Worm (Caenorhabditis elegans): ENCODE data around the gene hum-8.

hum-8 gene

ce11 chrIV:387283-388048 is 52.9 kb downstream of the hum-8 start (continued):
- no peak for TF ChIP-seq nhr-6 (tag; optimal IDR thresholded peaks at IDR 0.05)
- no peak for TF ChIP-seq ceh-32 (tag; optimal IDR thresholded peaks at IDR 0.05; ENCODE audit: poor library complexity)
- TF ChIP-seq ces-1 (GFP tag; optimal IDR thresholded peaks at IDR 0.05) = no peak
- TF ChIP-seq pha-4 (GFP tag; IDR thresholded peaks at IDR 0.05) = peak; percentile 32; the same call in 1 of the 2 replicates
- TF ChIP-seq pha-4 (tag; optimal IDR thresholded peaks at IDR 0.05) = no peak
- no peak for TF ChIP-seq ceh-62 (tag; optimal IDR thresholded peaks at IDR 0.05)
- TF ChIP-seq ZK337.2 (GFP tag; IDR thresholded peaks at IDR 0.05) = no peak
- no peak for TF ChIP-seq lin-29 (GFP tag; IDR thresholded peaks at IDR 0.05)
- no peak for TF ChIP-seq nhr-28 (tag; optimal IDR thresholded peaks at IDR 0.05)
- TF ChIP-seq lin-38 (GFP tag; IDR thresholded peaks at IDR 0.05) = peak; percentile 49

ce11 chrIV:386576-386975 is 53.8 kb downstream of the hum-8 start, which contains the start of gene T07A9.14:
T07A9.14 (plus strand) TSS chrIV:386699.
- TF ChIP-seq ctbp-1 (GFP tag; IDR thresholded peaks at IDR 0.05) (peak; percentile 41), ceh-28 (tag; optimal IDR thresholded peaks at IDR 0.05) (no peak), F44E2.7 (GFP tag; IDR thresholded peaks at IDR 0.05) (no peak), pqm-1 (tag; optimal IDR thresholded peaks at IDR 0.05) (no peak), aha-1 (tag) (peak; percentile 98), ztf-11 (tag; optimal IDR thresholded peaks at IDR 0.05) (no peak), daf-16 (GFP tag; optimal IDR thresholded peaks at IDR 0.05) (no peak), daf-16 (tag; optimal IDR thresholded peaks at IDR 0.05) (no peak), mep-1 (tag; optimal IDR thresholded peaks at IDR 0.05) (no peak), T20F7.1 (GFP tag; optimal IDR thresholded peaks at IDR 0.05) (no peak), dve-1 (tag; optimal IDR thresholded peaks at IDR 0.05; ENCODE audit: insufficient read depth) (no peak), lim-7 (GFP tag; IDR thresholded peaks at IDR 0.05) (0 out of 2 replicates have a peak, but pooled peaks have one; percentile 4), daf-12 (tag; optimal IDR thresholded peaks at IDR 0.05) (no peak), nhr-6 (tag; optimal IDR thresholded peaks at IDR 0.05) (no peak), lin-29 (GFP tag; IDR thresholded peaks at IDR 0.05) (no peak), hlh-11 (tag; optimal IDR thresholded peaks at IDR 0.05) (no peak), Y48G9A.11 (GFP tag; IDR thresholded peaks at IDR 0.05) (peak; percentile 66; the same call in 1 of the 2 replicates), duxl-1 (tag; optimal IDR thresholded peaks at IDR 0.05; ENCODE audit: poor library complexity) (no peak), lin-38 (GFP tag; IDR thresholded peaks at IDR 0.05) (peak; percentile 47; the same call in 1 of the 2 replicates), lin-39 (tag; optimal IDR thresholded peaks at IDR 0.05) (no peak), madf-5 (GFP tag; IDR thresholded peaks at IDR 0.05) (no peak), unc-62 (GFP tag; optimal IDR thresholded peaks at IDR 0.05 in 1 of 2) (no peak), unc-62 (tag; optimal IDR thresholded peaks at IDR 0.05) (no peak), hmg-1.1 (GFP tag; IDR thresholded peaks at IDR 0.05) (no peak), lsy-2 (tag; optimal IDR thresholded peaks at IDR 0.05) (no peak), Y105C5A.15 (GFP tag; IDR thresholded peaks at IDR 0.05) (no peak), nhr-41 (GFP tag; IDR thresholded peaks at IDR 0.05) (no peak), mxl-3 (GFP tag; optimal IDR thresholded peaks at IDR 0.05) (no peak), pha-4 (GFP tag; IDR thresholded peaks at IDR 0.05) (no peak), pha-4 (tag; optimal IDR thresholded peaks at IDR 0.05) (no peak), ZK546.5 (tag; optimal IDR thresholded peaks at IDR 0.05) (no peak), madf-9 (GFP tag; conservative IDR thresholded peaks at IDR 0.05) (no peak), zip-2 (tag; optimal IDR thresholded peaks at IDR 0.05) (no peak), dmd-9 (GFP tag; IDR thresholded peaks at IDR 0.05) (no peak), nhr-42 (GFP tag; IDR thresholded peaks at IDR 0.05) (no peak), F10B5.3 (tag; optimal IDR thresholded peaks at IDR 0.05) (no peak), mdl-1 (tag; optimal IDR thresholded peaks at IDR 0.05) (no peak), nhr-77 (tag; optimal IDR thresholded peaks at IDR 0.05) (no peak), tra-1 (GFP tag; IDR thresholded peaks at IDR 0.05) (no peak), nhr-76 (tag; optimal IDR thresholded peaks at IDR 0.05) (no peak), ceh-44 (GFP tag; IDR thresholded peaks at IDR 0.05) (no peak), spr-3 (GFP tag; optimal IDR thresholded peaks at IDR 0.05) (no peak), aly-2 (tag; optimal IDR thresholded peaks at IDR 0.05) (no peak), unc-130 (GFP tag; optimal IDR thresholded peaks at IDR 0.05) (no peak), zag-1 (tag; optimal IDR thresholded peaks at IDR 0.05) (no peak)
